Worm (Caenorhabditis elegans) whole organism, mixed stage, embryonic: ENCODE data around the gene unc-104.

Experiments used
- M03D4.4 ChIP-seq: sonication (generic microtip); optimal IDR thresholded peaks from 2 replicates; lab custom pipeline; 2017; ENCODE audit warnings: mild to moderate bottlenecking, missing genetic modification characterization, missing compliant biosample characterization
- bed-3 ChIP-seq: fragments of 200-800 bp; sonication (Bioruptor generic); optimal IDR thresholded peaks from 3 replicates; lab custom pipeline; 2018; ENCODE audit warnings: mild to moderate bottlenecking, missing genetic modification characterization, moderate library complexity, missing compliant biosample characterization
- blmp-1 ChIP-seq: fragments of 150-350 bp; optimal IDR thresholded peaks from 2 replicates; lab custom pipeline; 2014; ENCODE audit warnings: missing biosample characterization, missing genetic modification characterization
- ceh-83 ChIP-seq: fragments of 200-800 bp; sonication (Bioruptor generic); optimal IDR thresholded peaks from 2 replicates; lab custom pipeline; 2018; ENCODE audit warnings: mild to moderate bottlenecking, missing genetic modification characterization, missing compliant biosample characterization
- ces-1 ChIP-seq: fragments of 150-350 bp; optimal IDR thresholded peaks from 2 replicates; lab custom pipeline; 2014; ENCODE audit warnings: missing biosample characterization, missing genetic modification reagents, missing genetic modification characterization
- cnd-1 ChIP-seq: fragments of 200-800 bp; sonication (Bioruptor generic); optimal IDR thresholded peaks from 2 replicates; lab custom pipeline; 2018; ENCODE audit warnings: mild to moderate bottlenecking, missing genetic modification characterization, missing compliant biosample characterization
- drap-1 ChIP-seq: fragments of 200-800 bp; sonication (Bioruptor generic); optimal IDR thresholded peaks from 3 replicates; lab custom pipeline; 2018; ENCODE audit warnings: mild to moderate bottlenecking, missing genetic modification characterization, missing compliant biosample characterization
- elt-1 ChIP-seq: sonication (generic microtip); optimal IDR thresholded peaks from 2 replicates; lab custom pipeline; 2017; ENCODE audit warnings: missing genetic modification characterization, mild to moderate bottlenecking, missing compliant biosample characterization, antibody characterized with exemption, moderate library complexity, borderline replicate concordance; ENCODE audit not compliant: insufficient read depth
- elt-3 ChIP-seq: fragments of 150-350 bp; optimal IDR thresholded peaks from 2 replicates; lab custom pipeline; 2014; ENCODE audit warnings: missing biosample characterization, missing genetic modification characterization
- flh-1 ChIP-seq: fragments of 200-800 bp; sonication (Bioruptor generic); optimal IDR thresholded peaks from 2 replicates; lab custom pipeline; 2018; ENCODE audit warnings: mild to moderate bottlenecking, missing genetic modification characterization, moderate library complexity, missing compliant biosample characterization
- hlh-1 ChIP-seq: fragments of 150-350 bp; optimal IDR thresholded peaks from 2 replicates; lab custom pipeline; 2014; ENCODE audit warnings: missing biosample characterization, missing genetic modification reagents, missing genetic modification characterization
- lin-13 ChIP-seq: fragments of 150-350 bp; optimal IDR thresholded peaks from 2 replicates; lab custom pipeline; 2014; ENCODE audit warnings: missing biosample characterization, missing genetic modification characterization
- lin-32 ChIP-seq: fragments of 200-800 bp; sonication (Bioruptor generic); optimal IDR thresholded peaks from 2 replicates; lab custom pipeline; 2018; ENCODE audit warnings: mild to moderate bottlenecking, missing genetic modification characterization, missing compliant biosample characterization
- lsy-2 ChIP-seq: fragments of 150-350 bp; optimal IDR thresholded peaks from 2 replicates; lab custom pipeline; 2014; ENCODE audit warnings: missing biosample characterization, missing genetic modification characterization
- mab-5 ChIP-seq: fragments of 150-350 bp; optimal IDR thresholded peaks from 2 replicates; lab custom pipeline; 2014; ENCODE audit warnings: missing biosample characterization, missing genetic modification characterization
- mep-1 ChIP-seq: fragments of 150-350 bp; optimal IDR thresholded peaks from 2 replicates; lab custom pipeline; 2017; ENCODE audit warnings: missing biosample characterization, missing genetic modification reagents, missing genetic modification characterization, inconsistent platforms
- nhr-12 ChIP-seq: fragments of 150-350 bp; optimal IDR thresholded peaks from 2 replicates; lab custom pipeline; 2014; ENCODE audit warnings: missing biosample characterization, missing genetic modification characterization
- nhr-2 ChIP-seq: fragments of 150-350 bp; optimal IDR thresholded peaks from 2 replicates; lab custom pipeline; 2014; ENCODE audit warnings: missing biosample characterization, missing genetic modification characterization
- nhr-237 ChIP-seq: fragments of 150-350 bp; optimal IDR thresholded peaks from 2 replicates; lab custom pipeline; 2014; ENCODE audit warnings: missing biosample characterization, missing genetic modification characterization
- nhr-28 ChIP-seq: fragments of 150-350 bp; optimal IDR thresholded peaks from 2 replicates; lab custom pipeline; 2014; ENCODE audit warnings: missing biosample characterization, missing genetic modification characterization
- pha-4 ChIP-seq: fragments of 150-350 bp; optimal IDR thresholded peaks from 2 replicates; lab custom pipeline; 2018; ENCODE audit warnings: missing biosample characterization, missing genetic modification reagents, missing genetic modification characterization
- snpc-4 ChIP-seq: fragments of 150-350 bp; optimal IDR thresholded peaks from 2 replicates; lab custom pipeline; 2014; ENCODE audit warnings: missing biosample characterization, missing genetic modification characterization
- sptf-1 ChIP-seq: sonication (generic microtip); optimal IDR thresholded peaks from 2 replicates; lab custom pipeline; 2017; ENCODE audit warnings: mild to moderate bottlenecking, missing genetic modification characterization, moderate library complexity, missing compliant biosample characterization
- tbx-8 ChIP-seq: fragments of 200-800 bp; sonication (Bioruptor generic); optimal IDR thresholded peaks from 2 replicates; lab custom pipeline; 2018; ENCODE audit warnings: mild to moderate bottlenecking, missing genetic modification characterization, moderate library complexity, missing compliant biosample characterization
- unc-120 ChIP-seq: sonication (generic microtip); optimal IDR thresholded peaks from 2 replicates; lab custom pipeline; 2017; ENCODE audit warnings: missing genetic modification characterization, missing compliant biosample characterization; ENCODE audit not compliant: poor library complexity, severe bottlenecking
- unc-39 ChIP-seq: fragments of 150-350 bp; optimal IDR thresholded peaks from 2 replicates; lab custom pipeline; 2014; ENCODE audit warnings: missing biosample characterization, missing genetic modification characterization
- unc-62 ChIP-seq: fragments of 150-350 bp; optimal IDR thresholded peaks from 2 replicates; lab custom pipeline; 2014; ENCODE audit warnings: missing biosample characterization, missing genetic modification reagents, missing genetic modification characterization
- ztf-11 ChIP-seq: fragments of 150-350 bp; optimal IDR thresholded peaks from 2 replicates; lab custom pipeline; 2014; ENCODE audit warnings: missing biosample characterization, missing genetic modification characterization

Gene unc-104

DNA sequence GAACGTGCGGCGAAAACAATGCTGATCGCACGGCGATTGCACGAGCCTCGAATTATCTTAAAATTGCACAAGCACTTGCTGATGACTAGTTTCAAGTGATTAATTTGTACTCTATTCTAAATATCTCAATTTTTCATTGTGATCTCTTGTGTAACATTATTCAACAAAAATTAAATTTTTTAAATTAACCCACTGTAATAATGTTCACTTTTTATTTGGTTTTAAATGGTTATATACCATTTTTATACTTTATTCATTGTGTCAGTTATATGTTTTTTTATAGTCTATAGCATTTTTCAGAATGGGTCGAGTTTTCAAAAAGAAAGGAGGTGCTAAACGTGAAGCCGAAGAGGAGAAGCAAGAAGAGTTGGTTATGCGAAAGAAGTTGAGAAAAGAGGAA lies 58.9 kb downstream of the unc-104 start, which contains the start of gene ZK1127.4:
ZK1127.4 (plus strand) TSS at position 301 of the 400 bp plus-strand sequence.
- no peak for TF ChIP-seq flh-1 (GFP tag; lab: Kevin White, UChicago)

DNA sequence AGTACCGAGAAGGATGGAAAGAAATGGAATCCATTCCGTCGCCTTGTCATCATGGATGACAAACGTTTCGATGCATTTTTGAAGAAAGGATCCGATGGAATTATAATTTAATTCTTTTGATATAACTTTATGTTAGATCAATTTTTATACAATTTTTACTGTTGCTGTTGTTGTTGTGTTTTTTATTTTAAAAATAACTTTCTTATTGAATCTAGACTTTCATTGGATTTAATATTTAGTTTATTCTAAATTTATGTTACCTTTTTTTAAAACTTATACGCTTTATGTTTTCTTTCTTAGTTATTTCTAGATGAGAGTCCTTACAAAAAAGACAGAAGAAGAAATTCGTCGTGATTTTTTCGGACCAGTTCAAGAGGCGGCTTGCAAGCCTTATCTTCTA lies 60.2 kb downstream of the unc-104 start, which contains the start of gene ZK1127.3:
ZK1127.3 (plus strand) TSS at position 301 of the 400 bp plus-strand sequence.
- TF ChIP-seq cnd-1 (no peak), blmp-1 (tag; lab: Kevin White, UChicago) (no peak), flh-1 (GFP tag; lab: Kevin White, UChicago) (no peak), lin-13 (tag; lab: Kevin White, UChicago) (no peak), lin-32 (GFP tag; lab: Kevin White, UChicago) (no peak), unc-62 (GFP tag; lab: Kevin White, UChicago) (no peak), elt-3 (tag; lab: Kevin White, UChicago) (no peak), M03D4.4 (no peak), mab-5 (tag; lab: Kevin White, UChicago) (no peak), unc-39 (tag; lab: Kevin White, UChicago) (no peak), tbx-8 (GFP tag; lab: Kevin White, UChicago) (no peak), elt-1 (no peak), lsy-2 (tag; lab: Kevin White, UChicago) (no peak), drap-1 (no peak), nhr-12 (tag; lab: Kevin White, UChicago) (no peak), ces-1 (GFP tag; lab: Kevin White, UChicago) (no peak), snpc-4 (tag; lab: Kevin White, UChicago) (no peak)

DNA sequence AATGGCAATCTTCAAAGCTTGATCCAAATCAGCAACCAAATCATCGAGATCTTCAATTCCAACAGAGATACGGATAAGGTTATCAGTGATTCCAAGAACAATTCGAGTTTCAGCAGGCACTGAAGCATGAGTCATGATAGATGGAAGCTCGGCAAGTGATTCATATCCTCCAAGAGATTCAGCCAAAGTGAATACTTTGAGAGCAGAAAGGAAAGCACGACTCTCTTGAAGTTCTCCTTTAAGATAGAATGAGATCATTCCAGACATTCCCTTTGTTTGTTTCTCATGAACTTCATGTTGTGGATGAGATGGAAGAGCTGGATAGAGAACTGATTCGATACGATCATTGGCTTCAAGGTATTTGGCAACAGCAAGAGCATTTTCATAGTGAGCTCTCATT lies 61.5 kb downstream of the unc-104 start:
- no peak for TF ChIP-seq bed-3 (GFP tag; lab: Kevin White, UChicago)
- TF ChIP-seq mab-5 (tag; lab: Kevin White, UChicago), result no peak
- no peak for TF ChIP-seq elt-1
- TF ChIP-seq tbx-8 (GFP tag; lab: Kevin White, UChicago), result no peak
- no peak for TF ChIP-seq nhr-2
- no peak for TF ChIP-seq elt-3 (tag; lab: Kevin White, UChicago)
- no peak for TF ChIP-seq ceh-83 (GFP tag; lab: Kevin White, UChicago)
- TF ChIP-seq ces-1 (GFP tag; lab: Kevin White, UChicago), result no peak
- no peak for TF ChIP-seq nhr-28
- no peak for TF ChIP-seq unc-39 (tag; lab: Kevin White, UChicago)
- TF ChIP-seq drap-1, result no peak

DNA sequence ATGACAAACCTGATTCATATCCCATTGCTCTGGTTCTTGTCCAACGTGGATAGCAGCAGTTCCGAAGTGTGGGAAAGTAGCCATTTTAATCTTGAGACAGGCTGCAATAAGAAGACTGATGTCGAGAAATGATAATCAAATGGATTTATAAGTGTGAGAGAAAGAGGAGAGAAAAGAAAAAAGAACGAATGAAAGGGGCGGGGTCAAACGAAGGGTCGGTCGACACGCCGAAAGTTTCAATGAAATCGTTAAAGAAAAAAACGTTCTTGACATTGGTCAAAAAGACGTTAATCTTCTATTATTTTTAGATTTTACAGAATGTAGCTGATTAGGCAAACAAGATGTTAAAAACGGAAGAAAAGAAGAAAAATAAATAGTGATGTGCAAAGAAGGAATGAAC lies 63.1 kb downstream of the unc-104 start, which contains the start of gene cth-2:
cth-2 (minus strand) TSS at position 101 of the 400 bp plus-strand sequence.
- TF ChIP-seq tbx-8 (GFP tag; lab: Kevin White, UChicago), result no peak
- TF ChIP-seq hlh-1, result no peak
- TF ChIP-seq sptf-1, result no peak
- no peak for TF ChIP-seq unc-120
- no peak for TF ChIP-seq ces-1 (GFP tag; lab: Kevin White, UChicago)
- TF ChIP-seq nhr-237, result no peak
- TF ChIP-seq mep-1 (tag; lab: Kevin White, UChicago), result no peak
- TF ChIP-seq unc-62 (GFP tag; lab: Kevin White, UChicago), result no peak

DNA sequence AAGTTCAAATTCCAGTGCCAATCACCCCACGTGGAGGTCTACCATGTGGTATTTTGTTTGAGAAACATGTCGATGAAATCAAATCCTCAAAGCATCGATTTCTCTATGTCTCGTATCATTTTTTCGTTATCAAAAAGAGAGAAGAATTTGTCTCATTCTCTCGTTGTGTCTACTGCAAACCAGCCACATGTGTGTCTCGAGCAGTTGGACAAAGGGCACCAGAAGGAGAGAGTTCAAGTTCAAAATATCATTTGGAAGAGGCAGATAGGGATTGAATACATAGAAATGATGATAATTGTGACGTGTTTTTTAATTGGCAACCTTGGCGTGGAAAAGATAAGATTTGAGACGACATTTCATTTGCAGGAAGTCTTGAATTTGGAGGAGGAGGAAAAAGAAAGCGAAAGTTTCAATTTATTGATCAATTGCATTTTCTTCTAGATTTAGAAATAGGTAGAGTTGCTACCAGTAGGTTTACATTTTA lies 64.5 kb downstream of the unc-104 start:
- TF ChIP-seq blmp-1 (tag; lab: Kevin White, UChicago), result peak; percentile 50
- no peak for TF ChIP-seq bed-3 (GFP tag; lab: Kevin White, UChicago)
- TF ChIP-seq nhr-237, result no peak
- no peak for TF ChIP-seq pha-4 (tag; lab: Kevin White, UChicago)
- peak; percentile 8 for TF ChIP-seq unc-62 (GFP tag; lab: Kevin White, UChicago)
- no peak for TF ChIP-seq M03D4.4
- TF ChIP-seq lin-13 (tag; lab: Kevin White, UChicago), result no peak
- peak; percentile 18 for TF ChIP-seq hlh-1
- TF ChIP-seq ztf-11 (tag; lab: Kevin White, UChicago), result no peak

DNA sequence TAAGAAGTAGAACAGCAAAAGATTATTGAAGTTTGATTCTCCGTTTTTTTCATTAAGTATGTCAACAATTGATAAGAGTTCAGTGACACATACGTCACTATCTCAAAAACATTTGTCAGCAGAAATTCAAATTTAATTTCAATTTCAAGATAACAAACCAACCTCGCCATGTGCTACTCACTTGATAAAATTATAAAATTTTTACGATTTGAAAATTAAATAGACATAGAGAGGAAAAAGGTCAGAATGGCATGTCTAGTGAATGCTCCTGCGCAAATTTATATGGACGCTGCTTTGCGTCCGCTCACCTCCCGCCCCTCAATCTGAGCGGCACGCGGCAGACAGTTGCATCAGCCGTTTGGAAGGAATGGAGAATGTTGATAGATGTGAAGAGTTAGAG lies 65.4 kb downstream of the unc-104 start:
- no peak for TF ChIP-seq lin-13 (tag; lab: Kevin White, UChicago)
- TF ChIP-seq, all 35 proteins: peak for 0
